Fruit fly (Drosophila melanogaster): ENCODE data around the gene Tmtc2.

dm6 chr2L:895448-895847, 27.1 kb upstream of the Tmtc2 start:
- TF ChIP-seq CG8478 (optimal IDR thresholded peaks at IDR 0.05), result no peak
- TF ChIP-seq CTCF (optimal IDR thresholded peaks at IDR 0.05), result no peak
